Fruit fly (Drosophila melanogaster): ENCODE results near the gene Scgalpha.

Gene Scgalpha

DNA sequence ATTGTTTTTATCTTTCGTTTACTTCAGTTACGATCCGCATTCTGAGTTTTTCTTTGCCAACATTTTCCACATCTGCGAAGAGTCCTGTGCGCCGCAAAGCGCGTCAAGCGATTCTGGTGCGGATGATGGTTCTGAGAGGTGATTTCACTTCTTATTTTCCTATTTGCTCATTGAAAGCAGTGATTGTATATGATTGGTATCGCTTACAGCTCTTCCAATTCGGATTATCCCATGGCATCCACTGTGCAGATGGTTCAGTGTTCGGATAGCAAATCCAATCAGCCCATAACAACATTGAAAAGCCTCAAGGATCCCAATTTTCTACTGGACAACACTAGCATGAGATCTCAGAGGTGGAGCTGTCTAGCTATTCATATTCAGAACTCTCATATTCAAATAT lies 1.4 kb downstream of the Scgalpha start:
- TF ChIP-seq CG17801 (GFP tag; optimal IDR thresholded peaks at IDR 0.05; ENCODE audit: partially characterized antibody), result no peak

DNA sequence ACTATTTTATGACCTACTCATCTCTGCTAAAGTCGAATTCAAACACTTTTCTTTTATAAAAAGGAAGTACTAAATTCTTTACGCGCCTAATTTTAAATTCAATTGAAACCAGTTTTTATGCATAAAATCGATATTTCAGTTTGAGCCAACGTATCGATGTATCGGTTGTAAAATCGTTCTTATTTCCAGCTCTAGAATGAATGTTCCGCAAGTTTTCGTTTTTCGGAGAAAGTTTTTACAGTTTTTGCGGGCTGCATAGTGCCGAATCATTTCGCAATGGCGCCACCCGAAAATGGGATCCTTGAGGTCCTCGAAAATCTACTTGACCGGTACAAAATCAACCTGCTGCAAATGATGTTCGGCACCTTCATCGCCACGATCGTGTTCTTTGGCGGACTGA lies 2.2 kb downstream of the Scgalpha start, which contains the start of gene CG7840:
Gene CG7840, plus strand, starts transcription at position 178 of the 400 bp plus-strand sequence.
- peak; percentile 33 for TF ChIP-seq CG17801 (GFP tag; optimal IDR thresholded peaks at IDR 0.05; ENCODE audit: partially characterized antibody)

DNA sequence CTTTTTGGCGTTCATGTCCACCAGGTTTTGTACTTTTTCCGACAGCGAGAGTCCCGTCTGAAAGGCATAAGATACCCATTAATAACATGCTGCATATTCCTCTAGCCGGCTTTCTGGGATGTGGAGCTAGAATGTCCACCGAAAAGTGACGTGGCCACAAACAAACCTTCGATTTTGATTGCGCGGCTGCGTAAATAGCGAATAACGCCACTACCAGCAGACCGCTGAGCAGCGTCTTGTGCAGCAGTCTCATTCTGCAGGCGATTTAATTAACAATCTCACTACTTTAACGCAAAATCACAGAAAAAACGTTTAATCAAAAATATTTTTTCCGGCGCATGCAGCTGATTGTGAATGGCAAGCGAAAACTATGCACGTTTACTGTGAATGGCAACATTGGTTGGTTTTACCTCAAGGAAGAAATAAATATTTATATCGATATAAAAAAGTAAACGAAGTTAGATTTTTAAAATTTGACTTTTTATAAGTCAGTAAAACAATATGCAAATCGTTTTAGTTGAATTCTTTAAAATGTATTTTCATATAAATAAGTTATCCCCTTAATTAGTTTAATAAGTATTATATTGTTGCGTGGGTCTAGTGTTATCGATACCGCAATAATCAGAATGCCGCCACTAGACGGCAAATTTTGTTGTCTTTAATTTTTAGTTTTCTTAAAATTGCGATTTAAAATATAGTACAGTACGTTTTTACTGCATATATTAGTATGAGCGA lies 4.8 kb downstream of the Scgalpha start, which contains the start of the genes Ostgamma and Mettl14:
Gene Ostgamma, minus strand, starts transcription at position 376 of the 735 bp plus-strand sequence.
Gene Mettl14, plus strand, starts transcription at position 611 of the 735 bp plus-strand sequence.
- peak; percentile 24 for TF ChIP-seq CG17801 (GFP tag; optimal IDR thresholded peaks at IDR 0.05; ENCODE audit: partially characterized antibody)

DNA sequence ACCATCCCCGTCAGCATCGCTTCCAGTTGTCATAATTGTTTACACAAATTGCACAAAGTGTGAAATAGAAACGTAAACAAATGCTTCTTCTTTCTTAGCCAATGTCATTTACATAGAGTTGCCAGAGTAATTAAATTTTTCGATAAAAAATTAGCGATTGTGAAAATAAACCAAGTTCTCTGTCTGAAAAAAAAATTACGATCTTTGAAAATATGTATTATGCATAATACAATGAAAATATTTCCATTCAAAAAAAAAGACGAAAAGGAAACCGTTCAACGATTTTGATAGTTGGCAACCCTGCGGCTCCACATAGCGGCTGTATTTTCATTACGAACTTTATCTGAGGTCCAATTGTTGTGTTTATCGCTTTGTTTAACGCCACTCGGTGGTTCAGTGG lies 7.9 kb downstream of the Scgalpha start, which contains the start of the genes CG7810 and CG7806:
Gene CG7810, minus strand, starts transcription at position 105 of the 400 bp plus-strand sequence.
Gene CG7806, plus strand, starts transcription at position 309 of the 400 bp plus-strand sequence.
- TF ChIP-seq CG17801 (GFP tag; optimal IDR thresholded peaks at IDR 0.05; ENCODE audit: partially characterized antibody), result peak; percentile 91

DNA sequence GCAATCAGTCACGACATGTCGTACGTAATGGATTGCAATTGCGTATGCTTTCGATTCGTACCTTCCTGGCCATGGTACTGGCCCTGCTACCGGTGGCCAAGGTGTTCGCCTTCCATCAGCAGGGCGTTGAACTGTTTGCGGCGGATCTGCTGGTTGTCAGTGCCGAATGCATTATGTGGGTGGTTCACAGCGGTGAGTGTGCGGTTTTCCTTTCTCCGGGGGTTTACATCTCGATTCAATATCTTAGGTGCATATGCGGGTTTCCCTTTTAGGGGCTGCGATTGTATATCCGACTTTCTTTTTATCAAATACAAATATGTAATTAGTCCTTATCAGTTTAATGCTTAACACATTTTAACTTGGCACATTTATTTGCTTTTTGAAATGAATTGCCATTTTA lies 8.5 kb downstream of the Scgalpha start:
- no peak for TF ChIP-seq CG17801 (GFP tag; optimal IDR thresholded peaks at IDR 0.05; ENCODE audit: partially characterized antibody)

DNA sequence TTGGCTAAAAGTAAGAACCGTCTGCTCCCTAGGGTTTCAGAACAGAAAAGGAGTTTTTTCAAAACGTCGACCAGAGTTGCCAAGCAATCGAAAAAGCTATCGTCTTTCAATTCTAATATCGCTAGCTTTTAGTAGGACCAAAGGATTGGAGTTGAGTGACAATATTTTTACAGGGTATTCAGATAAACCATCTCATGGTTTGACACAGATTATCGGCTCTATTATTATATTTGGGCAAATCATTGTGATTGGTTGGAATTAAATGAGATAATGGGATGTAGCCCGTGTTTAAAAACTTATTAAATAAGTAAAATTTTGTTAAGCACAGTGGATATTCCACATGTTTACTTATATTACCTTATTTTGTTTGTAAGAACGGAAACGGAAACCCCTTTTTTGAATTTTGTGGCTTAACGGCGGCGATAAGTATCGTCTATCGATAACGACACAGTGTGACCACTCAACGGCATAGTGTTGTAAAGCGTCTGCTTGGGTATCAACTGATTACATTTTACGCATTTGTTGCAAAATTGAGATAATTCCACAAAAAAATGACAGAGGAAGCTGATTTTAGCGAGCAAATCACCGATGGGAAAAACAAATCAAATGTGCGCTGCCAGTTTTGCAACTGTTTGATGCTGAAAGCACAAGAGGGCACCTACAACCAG lies 16.8 kb downstream of the Scgalpha start, which contains the start of the genes mtsh and strat:
Gene mtsh, minus strand, starts transcription at position 51 of the 668 bp plus-strand sequence.
Gene strat, plus strand, starts transcription at position 471 of the 668 bp plus-strand sequence.
- peak; percentile 69 for TF ChIP-seq CG17801 (GFP tag; optimal IDR thresholded peaks at IDR 0.05; ENCODE audit: partially characterized antibody)

DNA sequence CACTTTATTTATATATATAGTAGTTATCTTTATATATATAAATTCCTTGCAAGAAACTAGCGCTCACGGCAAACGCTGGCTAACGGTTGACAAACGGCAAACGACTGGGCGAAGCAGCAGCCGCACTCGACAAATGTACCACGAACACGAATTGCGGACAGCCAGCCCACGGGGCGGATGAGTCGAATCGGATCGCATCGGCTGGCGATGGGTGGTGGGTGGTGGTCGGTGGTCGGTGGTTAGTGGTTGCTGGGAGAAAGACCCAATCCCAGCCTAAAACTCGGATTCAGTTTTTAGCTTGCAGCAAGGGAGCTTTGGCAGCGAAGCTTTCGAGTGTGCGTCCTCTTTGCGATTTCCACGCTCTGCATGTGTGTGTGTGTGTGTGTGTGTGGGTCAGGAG lies 21.9 kb downstream of the Scgalpha start, which contains the start of gene CG7781:
Gene CG7781, minus strand, starts transcription at position 260 of the 400 bp plus-strand sequence.
- no peak for TF ChIP-seq CG17801 (GFP tag; optimal IDR thresholded peaks at IDR 0.05; ENCODE audit: partially characterized antibody)

DNA sequence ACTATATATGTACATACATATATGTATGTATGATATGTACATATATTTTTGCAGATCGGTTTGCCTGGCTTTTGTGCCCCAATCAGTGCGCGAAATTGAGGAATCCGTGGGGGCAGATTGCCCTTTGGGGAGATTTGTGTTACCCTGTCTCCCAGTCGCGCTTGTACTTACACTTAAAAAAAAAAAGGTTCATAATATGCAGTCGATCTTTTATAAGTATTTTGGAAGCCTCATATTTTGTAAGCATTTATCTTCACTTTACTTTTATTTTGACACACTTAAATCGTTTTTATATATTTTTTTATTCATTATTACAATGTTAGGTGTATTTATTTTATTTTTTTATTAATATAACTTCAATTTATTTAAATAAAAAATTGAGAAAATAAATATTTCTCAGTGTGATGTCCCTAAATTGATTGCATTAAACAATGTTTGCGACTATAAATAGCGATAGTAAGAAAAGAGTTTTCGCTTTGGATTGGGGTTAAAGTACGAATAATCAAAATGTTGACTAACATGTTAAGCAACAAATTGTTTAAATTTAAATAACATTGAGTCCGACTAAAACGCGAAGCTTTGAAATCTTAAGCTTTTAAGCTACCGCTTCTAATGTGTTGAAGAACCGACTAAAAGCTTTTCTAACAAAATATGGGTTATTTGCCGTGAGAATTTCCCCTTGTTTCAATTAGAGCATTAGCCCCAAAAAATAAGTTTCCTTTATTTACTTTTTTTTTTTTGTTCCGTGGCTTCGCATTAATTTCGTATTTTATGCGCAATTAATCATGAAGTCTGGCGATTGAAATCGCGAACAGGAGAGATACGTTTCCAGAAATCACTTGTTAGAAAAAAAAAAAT lies 23.4 kb downstream of the Scgalpha start:
- TF ChIP-seq CG17801 (GFP tag; optimal IDR thresholded peaks at IDR 0.05; ENCODE audit: partially characterized antibody), result no peak

DNA sequence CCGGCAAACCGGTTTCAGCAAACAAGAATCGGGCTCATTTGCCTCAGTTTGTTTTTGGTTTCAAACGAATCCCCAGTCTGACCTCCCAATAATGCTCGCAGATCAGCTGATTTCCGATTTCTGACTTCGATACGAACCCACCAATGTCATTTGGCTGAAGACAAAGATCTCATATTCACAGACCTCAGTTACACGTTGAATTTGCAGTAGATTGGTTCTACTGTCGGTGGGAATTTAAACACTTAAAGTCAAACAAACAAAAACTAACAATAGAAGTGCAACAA lies 24.0 kb downstream of the Scgalpha start, which contains the start of gene CG14275:
Gene CG14275, plus strand, starts transcription at position 185 of the 284 bp plus-strand sequence.
- no peak for TF ChIP-seq CG17801 (GFP tag; optimal IDR thresholded peaks at IDR 0.05; ENCODE audit: partially characterized antibody)

DNA sequence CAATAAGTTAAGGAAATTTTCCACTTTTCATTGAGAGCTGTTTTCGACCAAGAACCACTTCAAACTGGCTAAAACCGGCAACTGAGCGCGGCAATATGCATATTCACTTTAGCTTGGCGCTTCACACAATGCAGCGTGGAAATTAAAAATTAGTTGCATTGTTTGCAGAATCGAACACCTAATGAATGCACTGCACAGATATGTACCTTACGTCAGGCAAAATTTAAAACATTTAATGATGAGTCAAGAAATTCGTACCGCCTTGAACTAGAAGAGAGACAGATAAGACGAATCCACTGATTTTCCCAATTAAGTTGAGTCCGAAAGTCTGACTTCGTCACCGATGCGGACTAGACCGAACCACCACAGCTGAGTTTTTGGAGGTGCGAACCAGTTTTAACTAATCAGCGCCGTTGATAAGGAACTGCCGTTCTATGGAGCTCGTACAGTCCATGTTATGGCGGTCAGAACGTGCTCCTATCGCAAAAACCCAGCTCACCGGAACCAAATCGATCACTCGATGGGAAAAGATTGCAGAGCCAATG lies 24.6 kb downstream of the Scgalpha start:
- no peak for TF ChIP-seq CG17801 (GFP tag; optimal IDR thresholded peaks at IDR 0.05; ENCODE audit: partially characterized antibody)

DNA sequence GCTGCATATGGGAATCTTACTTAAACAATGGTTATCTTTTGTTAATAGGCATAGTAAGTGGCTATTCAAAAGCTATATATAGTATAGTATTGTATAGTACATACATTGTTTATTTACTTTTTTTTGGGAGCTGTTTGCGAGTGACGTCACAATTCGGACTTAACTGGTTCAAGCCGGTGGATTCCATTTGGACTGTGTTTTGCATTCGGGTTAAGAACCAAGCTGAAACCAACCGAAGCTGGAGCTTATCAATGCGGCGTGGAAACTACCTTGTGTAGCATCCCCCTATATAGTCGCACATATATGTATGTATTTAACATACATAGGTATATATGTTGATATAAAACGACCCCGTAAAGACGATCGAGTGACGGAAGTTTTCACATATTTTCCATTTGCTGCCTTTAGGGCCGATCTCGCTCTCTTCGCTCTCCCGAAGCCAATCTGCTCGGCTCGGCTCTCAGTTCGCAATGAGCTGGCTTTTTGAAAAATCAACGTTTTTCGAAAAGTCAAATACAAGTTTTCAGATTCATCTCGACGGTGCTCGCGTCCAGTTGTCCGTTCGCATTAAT lies 25.4 kb downstream of the Scgalpha start:
- TF ChIP-seq CG17801 (GFP tag; optimal IDR thresholded peaks at IDR 0.05; ENCODE audit: partially characterized antibody), result no peak

DNA sequence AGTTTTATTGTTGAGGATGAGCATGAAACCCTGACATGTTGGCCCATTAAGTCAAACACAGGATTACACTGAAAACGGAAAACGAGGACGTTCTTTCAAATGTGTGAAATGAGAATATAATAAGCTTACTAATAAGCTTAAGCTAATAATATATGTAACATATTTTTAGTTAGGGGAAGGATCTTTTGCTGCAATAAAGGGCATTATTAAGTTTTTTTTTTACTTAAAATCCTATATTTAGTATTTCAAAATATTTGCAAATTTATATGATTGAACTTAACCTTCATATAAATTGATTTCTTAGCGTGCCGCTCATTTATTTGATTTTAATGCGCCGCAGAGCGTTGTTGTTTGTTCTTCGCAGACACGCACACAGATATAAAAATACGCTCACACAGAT lies 30.0 kb downstream of the Scgalpha start:
- no peak for TF ChIP-seq CG17801 (GFP tag; optimal IDR thresholded peaks at IDR 0.05; ENCODE audit: partially characterized antibody)

DNA sequence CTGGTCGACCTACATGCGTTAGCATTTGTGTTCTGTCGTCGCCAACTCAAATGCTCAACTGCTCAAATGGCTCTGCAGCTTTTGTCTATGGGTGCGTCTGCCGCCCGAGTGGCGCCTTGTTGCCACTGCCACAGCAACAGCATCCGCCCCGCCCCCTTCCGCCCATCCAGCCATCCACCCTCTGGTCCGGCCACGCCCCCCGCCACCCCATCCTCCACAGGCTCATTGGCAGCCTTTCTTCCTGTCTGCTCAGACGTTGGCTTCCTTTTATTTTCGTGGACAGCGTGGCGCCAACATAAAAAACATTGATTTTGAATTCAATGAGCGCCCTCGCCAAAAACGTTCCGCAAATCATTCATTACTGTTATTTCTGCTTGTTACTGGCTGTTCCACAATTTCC lies 30.4 kb downstream of the Scgalpha start:
- no peak for TF ChIP-seq CG17801 (GFP tag; optimal IDR thresholded peaks at IDR 0.05; ENCODE audit: partially characterized antibody)

DNA sequence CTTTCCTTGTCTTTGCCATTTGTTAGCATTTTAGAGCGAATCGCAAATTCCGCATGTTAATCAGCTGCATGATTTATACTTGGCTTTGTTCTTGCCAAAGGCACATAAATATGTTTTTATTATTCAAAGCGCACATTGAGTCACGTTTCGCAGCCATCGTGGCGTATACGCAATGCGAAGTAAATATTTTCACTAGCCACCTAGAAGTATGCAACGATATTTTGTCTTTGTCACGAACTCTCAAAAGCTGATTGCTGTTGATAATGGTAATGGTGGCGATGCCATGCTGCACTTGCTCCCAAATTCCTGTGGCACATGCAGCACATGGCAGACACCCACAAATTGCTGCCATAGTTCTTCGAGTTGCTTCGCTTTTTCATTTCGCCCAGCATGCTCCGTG lies 31.5 kb downstream of the Scgalpha start:
- no peak for TF ChIP-seq CG17801 (GFP tag; optimal IDR thresholded peaks at IDR 0.05; ENCODE audit: partially characterized antibody)

Data from ovary, adult (tissue).